Fruit fly (Drosophila melanogaster) whole organism, embryonic: Measurements from ENCODE around the gene inc.

Experiments
- Asciz ChIP-seq: fragments of 200-800 bp; sonication (Bioruptor generic); optimal IDR thresholded peaks from 2 replicates; lab custom pipeline; 2017; ENCODE audit warnings: missing biosample characterization, mild to moderate bottlenecking, missing genetic modification characterization, missing genetic modification reagents
- Awh ChIP-seq: fragments of 200-800 bp; sonication (Bioruptor generic); IDR thresholded peaks from 2 replicates; pipeline ENCODE4, ENCODE4 v1.3.6; 2022; ENCODE audit warnings: missing biosample characterization, missing genetic modification characterization
- Bteb2 ChIP-seq: fragments of 200-800 bp; sonication (Bioruptor generic); optimal IDR thresholded peaks from 2 replicates; lab custom pipeline; 2016; ENCODE audit warnings: missing biosample characterization, missing genetic modification characterization
- CG11093 ChIP-seq: fragments of 200-800 bp; sonication (Bioruptor generic); IDR thresholded peaks from 3 replicates; pipeline ENCODE4 v1.3.6; 2022; ENCODE audit warnings: missing biosample characterization, missing genetic modification characterization
- CG11504 ChIP-seq: fragments of 200-800 bp; sonication (Bioruptor generic); optimal IDR thresholded peaks from 3 replicates; lab custom pipeline; 2019; ENCODE audit warnings: missing biosample characterization, mild to moderate bottlenecking, missing genetic modification characterization, moderate library complexity
- CG13624 ChIP-seq: fragments of 200-800 bp; sonication (Bioruptor generic); optimal IDR thresholded peaks from 2 replicates; lab custom pipeline; 2016; ENCODE audit warnings: missing biosample characterization, missing genetic modification characterization
- CG14710 ChIP-seq: fragments of 200-800 bp; sonication (Bioruptor generic); optimal IDR thresholded peaks from 3 replicates; lab custom pipeline; 2019; ENCODE audit warnings: missing biosample characterization, mild to moderate bottlenecking, missing genetic modification characterization, moderate library complexity
- CG14860 ChIP-seq: fragments of 200-800 bp; sonication (Bioruptor generic); IDR thresholded peaks from 3 replicates; pipeline ENCODE4 v1.3.6; 2022; ENCODE audit warnings: missing biosample characterization, missing genetic modification characterization; ENCODE audit not compliant: partially characterized antibody
- CG15073 ChIP-seq: fragments of 200-800 bp; sonication (Bioruptor generic); optimal IDR thresholded peaks from 2 replicates; lab custom pipeline; 2016; ENCODE audit warnings: missing biosample characterization, missing genetic modification characterization
- CG16813 ChIP-seq: fragments of 200-800 bp; sonication (Bioruptor generic); IDR thresholded peaks from 3 replicates; pipeline ENCODE4 v1.3.6; 2022; ENCODE audit warnings: missing biosample characterization, missing genetic modification characterization; ENCODE audit not compliant: partially characterized antibody
- CG17361 ChIP-seq: fragments of 200-800 bp; sonication (Bioruptor generic); IDR thresholded peaks from 3 replicates; pipeline ENCODE4 v1.3.6; 2022; ENCODE audit warnings: missing biosample characterization, missing genetic modification characterization
- CG30403 ChIP-seq: fragments of 200-800 bp; sonication (Bioruptor generic); optimal IDR thresholded peaks from 3 replicates; lab custom pipeline; 2016; ENCODE audit warnings: missing biosample characterization, missing genetic modification characterization
- CG32532 ChIP-seq: fragments of 200-800 bp; sonication (Bioruptor generic); IDR thresholded peaks from 2 replicates; pipeline ENCODE4 v1.3.6; 2022; ENCODE audit warnings: missing biosample characterization, missing genetic modification characterization
- CG4730 ChIP-seq: fragments of 200-800 bp; sonication (Bioruptor generic); IDR thresholded peaks from 2 replicates; pipeline ENCODE4 v1.3.6; 2022; ENCODE audit warnings: missing biosample characterization, missing genetic modification characterization
- CG9817 ChIP-seq: fragments of 200-800 bp; sonication (Bioruptor generic); optimal IDR thresholded peaks from 2 replicates; lab custom pipeline; 2018; ENCODE audit warnings: missing biosample characterization, mild to moderate bottlenecking, missing genetic modification characterization, moderate library complexity
- D19A ChIP-seq: fragments of 200-800 bp; optimal IDR thresholded peaks from 3 replicates; lab custom pipeline; 2019; ENCODE audit warnings: missing biosample characterization, mild to moderate bottlenecking, missing genetic modification characterization, moderate library complexity
- Dref ChIP-seq: fragments of 200-800 bp; sonication (Bioruptor generic); IDR thresholded peaks from 2 replicates; pipeline ENCODE4 v1.3.6; 2022; ENCODE audit warnings: missing biosample characterization, missing genetic modification characterization
- Fer1 ChIP-seq: fragments of 200-800 bp; sonication (Bioruptor generic); optimal IDR thresholded peaks from 2 replicates; lab custom pipeline; 2017; ENCODE audit warnings: missing biosample characterization, mild to moderate bottlenecking, missing genetic modification characterization
- H15 ChIP-seq: fragments of 200-800 bp; sonication (Bioruptor generic); IDR thresholded peaks from 3 replicates; pipeline ENCODE4 v1.3.6; 2022; ENCODE audit warnings: missing biosample characterization, missing genetic modification characterization
- Hand ChIP-seq: fragments of 200-800 bp; sonication (Bioruptor generic); optimal IDR thresholded peaks from 2 replicates; lab custom pipeline; 2017; ENCODE audit warnings: mild to moderate bottlenecking, missing biosample characterization, missing genetic modification reagents, missing genetic modification characterization
- Hmx ChIP-seq: fragments of 200-800 bp; sonication (Bioruptor generic); optimal IDR thresholded peaks from 2 replicates; lab custom pipeline; 2016; ENCODE audit warnings: missing biosample characterization, missing genetic modification characterization
- Hr3 ChIP-seq: fragments of 200-800 bp; sonication (Bioruptor generic); optimal IDR thresholded peaks from 3 replicates; lab custom pipeline; 2016; ENCODE audit warnings: missing biosample characterization, missing genetic modification characterization
- Hsf ChIP-seq: fragments of 200-800 bp; sonication (Bioruptor generic); optimal IDR thresholded peaks from 3 replicates; lab custom pipeline; 2016; ENCODE audit warnings: missing biosample characterization, missing genetic modification characterization
- Mrtf ChIP-seq: fragments of 200-800 bp; sonication (Bioruptor generic); IDR thresholded peaks from 3 replicates; pipeline ENCODE4 v1.3.6; 2022; ENCODE audit warnings: missing biosample characterization, missing genetic modification characterization
- NFAT ChIP-seq: fragments of 200-800 bp; sonication (Bioruptor generic); IDR thresholded peaks from 2 replicates; pipeline ENCODE4 v1.3.6; 2022; ENCODE audit warnings: missing biosample characterization, missing genetic modification characterization
- Poxn ChIP-seq: fragments of 200-800 bp; sonication (Bioruptor generic); IDR thresholded peaks from 2 replicates; pipeline ENCODE4 v1.3.6; 2022; ENCODE audit warnings: missing biosample characterization, missing genetic modification characterization
- Rfx ChIP-seq: fragments of 200-800 bp; sonication (Bioruptor generic); IDR thresholded peaks from 2 replicates; pipeline ENCODE4 v1.3.6; 2022; ENCODE audit warnings: missing biosample characterization, missing genetic modification characterization
- Scr ChIP-seq: fragments of 200-800 bp; sonication (Bioruptor generic); IDR thresholded peaks from 2 replicates; pipeline ENCODE4 v1.3.6; 2022; ENCODE audit warnings: missing biosample characterization, missing genetic modification characterization; ENCODE audit not compliant: partially characterized antibody
- ab ChIP-seq: fragments of 200-800 bp; sonication (Bioruptor generic); optimal IDR thresholded peaks from 2 replicates; lab custom pipeline; 2016; ENCODE audit warnings: missing biosample characterization, missing genetic modification characterization
- bigmax ChIP-seq: fragments of 200-800 bp; sonication (Bioruptor generic); optimal IDR thresholded peaks from 2 replicates; lab custom pipeline; 2018; ENCODE audit warnings: missing biosample characterization, mild to moderate bottlenecking, missing genetic modification characterization
- bowl ChIP-seq: fragments of 200-800 bp; sonication (Bioruptor generic); IDR thresholded peaks from 2 replicates; pipeline ENCODE4 v1.3.6; 2022; ENCODE audit warnings: missing biosample characterization, missing genetic modification characterization
- bsh ChIP-seq, 2 experiments: fragments of 200-800 bp; sonication (Bioruptor generic); optimal IDR thresholded peaks; 2 replicates each; lab custom pipeline; 2017 to 2018; ENCODE audit warnings: mild to moderate bottlenecking in 2 of 2, missing biosample characterization in 2 of 2, missing genetic modification characterization in 2 of 2, moderate library complexity in 1 of 2
- cas ChIP-seq: fragments of 200-800 bp; sonication (Bioruptor generic); IDR thresholded peaks from 2 replicates; pipeline ENCODE4 v1.3.6; 2022; ENCODE audit warnings: missing biosample characterization, missing genetic modification characterization
- dm ChIP-seq: fragments of 200-800 bp; sonication (Bioruptor generic); optimal IDR thresholded peaks from 3 replicates; lab custom pipeline; 2016; ENCODE audit warnings: missing biosample characterization, missing genetic modification characterization
- emc ChIP-seq: fragments of 200-800 bp; sonication (Bioruptor generic); optimal IDR thresholded peaks from 2 replicates; lab custom pipeline; 2016; ENCODE audit warnings: missing biosample characterization, missing genetic modification characterization
- en ChIP-seq: fragments of 200-800 bp; sonication (Bioruptor generic); optimal IDR thresholded peaks from 2 replicates; lab custom pipeline; 2016; ENCODE audit warnings: missing biosample characterization, missing genetic modification characterization
- gcm2 ChIP-seq: fragments of 200-800 bp; sonication (Bioruptor generic); optimal IDR thresholded peaks from 2 replicates; lab custom pipeline; 2016; ENCODE audit warnings: missing biosample characterization, missing genetic modification characterization
- grau ChIP-seq: fragments of 200-800 bp; optimal IDR thresholded peaks from 3 replicates; lab custom pipeline; 2019; ENCODE audit warnings: missing biosample characterization, mild to moderate bottlenecking, missing genetic modification characterization, moderate library complexity
- gro ChIP-seq: fragments of 200-800 bp; sonication (Bioruptor generic); optimal IDR thresholded peaks from 2 replicates; lab custom pipeline; 2016; ENCODE audit warnings: missing biosample characterization, missing genetic modification characterization
- gsb ChIP-seq: fragments of 200-800 bp; sonication (Bioruptor generic); IDR thresholded peaks from 2 replicates; pipeline ENCODE4 v1.3.6; 2022; ENCODE audit warnings: missing biosample characterization, missing genetic modification characterization
- jumu ChIP-seq: fragments of 200-800 bp; sonication (Bioruptor generic); optimal IDR thresholded peaks from 3 replicates; lab custom pipeline; 2016; ENCODE audit warnings: missing biosample characterization, missing genetic modification characterization
- lab ChIP-seq: fragments of 200-800 bp; sonication (Bioruptor generic); optimal IDR thresholded peaks from 3 replicates; lab custom pipeline; 2017; ENCODE audit warnings: missing biosample characterization, missing genetic modification characterization, mild to moderate bottlenecking, moderate library complexity, missing genetic modification reagents
- nmo ChIP-seq: fragments of 200-800 bp; sonication (Bioruptor generic); optimal IDR thresholded peaks from 2 replicates; lab custom pipeline; 2018; ENCODE audit warnings: missing biosample characterization, mild to moderate bottlenecking, missing genetic modification characterization, moderate library complexity
- org-1 ChIP-seq: fragments of 200-800 bp; sonication (Bioruptor generic); optimal IDR thresholded peaks from 2 replicates; lab custom pipeline; 2017; ENCODE audit warnings: missing biosample characterization, missing genetic modification characterization
- pb ChIP-seq: fragments of 200-800 bp; sonication (Bioruptor generic); optimal IDR thresholded peaks from 3 replicates; lab custom pipeline; 2016; ENCODE audit warnings: missing biosample characterization, missing genetic modification characterization
- pho ChIP-seq: fragments of 200-800 bp; sonication (Bioruptor generic); optimal IDR thresholded peaks from 2 replicates; lab custom pipeline; 2016; ENCODE audit warnings: missing biosample characterization, missing genetic modification characterization
- stwl ChIP-seq: fragments of 200-800 bp; sonication (Bioruptor generic); optimal IDR thresholded peaks from 3 replicates; lab custom pipeline; 2018; ENCODE audit warnings: missing biosample characterization, mild to moderate bottlenecking, missing genetic modification characterization, moderate library complexity
- toy ChIP-seq: fragments of 200-800 bp; sonication (Bioruptor generic); IDR thresholded peaks from 2 replicates; pipeline ENCODE4 v1.3.6; 2022; ENCODE audit warnings: missing biosample characterization, missing genetic modification characterization
- ttk ChIP-seq: fragments of 200-800 bp; sonication (Bioruptor generic); IDR thresholded peaks from 2 replicates; pipeline ENCODE4 v2.1.2; 2022; ENCODE audit warnings: missing biosample characterization, missing genetic modification characterization
- z ChIP-seq: fragments of 200-800 bp; sonication (Bioruptor generic); IDR thresholded peaks from 3 replicates; pipeline ENCODE4 v1.3.6; 2022; ENCODE audit warnings: missing biosample characterization, missing genetic modification characterization

inc gene

dm6 chrX:1482840-1483518 lies at the start of gene inc, which contains the start of gene sta (continued):
- 0 out of 3 replicates have a peak, but pooled peaks have one; percentile 27 for TF ChIP-seq z (GFP tag; lab: Robert Waterston, UW)
- peak; percentile 21; the same call in 1 of the 2 replicates for TF ChIP-seq Awh (GFP tag; lab: Robert Waterston, UW)
- peak; percentile 73 for TF ChIP-seq CG13624
- peak; percentile 72 for TF ChIP-seq Dref
- TF ChIP-seq Hand (GFP tag; lab: Kevin White, UChicago) = peak; percentile 80
- TF ChIP-seq CG9817 = peak; percentile 52
- TF ChIP-seq Bteb2 (GFP tag; lab: Kevin White, UChicago) = peak; percentile 68
- TF ChIP-seq jumu (GFP tag; lab: Kevin White, UChicago) = peak; percentile 7
- peak; percentile 53 for TF ChIP-seq pb
- peak; percentile 15 for TF ChIP-seq D19A (tag; lab: Kevin White, UChicago)
- no peak for TF ChIP-seq CG14860 (GFP tag; lab: Robert Waterston, UW)
- peak; percentile 90 for TF ChIP-seq dm (GFP tag; lab: Kevin White, UChicago)
- TF ChIP-seq Mrtf (GFP tag; lab: Robert Waterston, UW) = 0 out of 3 replicates have a peak, but pooled peaks have one; percentile 48
- peak; percentile 65 for TF ChIP-seq Asciz (GFP tag; lab: Kevin White, UChicago)
- TF ChIP-seq gsb = no peak; the same call in 1 of the 2 replicates
- TF ChIP-seq pho = peak; percentile 42
- peak; percentile 66 for TF ChIP-seq Scr (GFP tag; lab: Robert Waterston, UW)
- no peak for TF ChIP-seq ab (GFP tag; lab: Kevin White, UChicago)
- TF ChIP-seq nmo (GFP tag; lab: Kevin White, UChicago) = peak; percentile 67
- TF ChIP-seq NFAT (GFP tag; lab: Robert Waterston, UW) = peak; percentile 58; the same call in 1 of the 2 replicates
- TF ChIP-seq lab (GFP tag; lab: Kevin White, UChicago) = peak; percentile 92
- no peak for TF ChIP-seq gcm2 (GFP tag; lab: Kevin White, UChicago)
- TF ChIP-seq CG16813 (GFP tag; lab: Robert Waterston, UW) = peak; percentile 58; the same call in 2 of the 3 replicates
- TF ChIP-seq Rfx = peak; percentile 80
- TF ChIP-seq grau (tag; lab: Kevin White, UChicago) = peak; percentile 61
- no peak for TF ChIP-seq Hr3 (GFP tag; lab: Kevin White, UChicago)
- no peak for TF ChIP-seq Hmx (GFP tag; lab: Kevin White, UChicago)
- no peak for TF ChIP-seq emc (GFP tag; lab: Kevin White, UChicago)
- TF ChIP-seq H15 (GFP tag; lab: Robert Waterston, UW) = 0 out of 3 replicates have a peak, but pooled peaks have one; percentile 23
- peak in 1 of 2 experiments; percentile 49 for TF ChIP-seq bsh (GFP tag; optimal IDR thresholded peaks at IDR 0.05; lab: Kevin White, UChicago)
- TF ChIP-seq bowl = peak; percentile 55; the same call in 1 of the 2 replicates
- TF ChIP-seq Poxn (GFP tag; lab: Robert Waterston, UW) = no peak
- peak; percentile 57 for TF ChIP-seq CG11504 (tag; lab: Kevin White, UChicago)
- TF ChIP-seq stwl (tag; lab: Kevin White, UChicago) = peak; percentile 62
- peak; percentile 75 for TF ChIP-seq CG14710 (tag; lab: Kevin White, UChicago)
- no peak for TF ChIP-seq cas (GFP tag; lab: Robert Waterston, UW)
- TF ChIP-seq gro (GFP tag; lab: Kevin White, UChicago) = no peak
- TF ChIP-seq Hsf (GFP tag; lab: Kevin White, UChicago) = peak; percentile 37
- TF ChIP-seq ttk (GFP tag; lab: Robert Waterston, UW) = peak; percentile 32; the same call in 1 of the 2 replicates
- no peak for TF ChIP-seq toy
- no peak for TF ChIP-seq CG4730 (GFP tag; lab: Robert Waterston, UW)
- peak; percentile 66 for TF ChIP-seq CG32532 (GFP tag; lab: Robert Waterston, UW)
- peak; percentile 51; the same call in 1 of the 3 replicates for TF ChIP-seq CG17361 (GFP tag; lab: Robert Waterston, UW)
- TF ChIP-seq CG11093 (GFP tag; lab: Robert Waterston, UW) = no peak
- TF ChIP-seq bigmax (GFP tag; lab: Kevin White, UChicago) = peak; percentile 92
- TF ChIP-seq Fer1 (GFP tag; lab: Kevin White, UChicago) = peak; percentile 90
- TF ChIP-seq CG30403 (GFP tag; lab: Kevin White, UChicago) = peak; percentile 44
- TF ChIP-seq en (GFP tag; lab: Kevin White, UChicago) = no peak
- no peak for TF ChIP-seq CG15073 (GFP tag; lab: Kevin White, UChicago)
- TF ChIP-seq org-1 (GFP tag; lab: Kevin White, UChicago) = peak; percentile 59
